Worm (Caenorhabditis elegans): Measurements from ENCODE around the gene zipt-13.

DNA sequence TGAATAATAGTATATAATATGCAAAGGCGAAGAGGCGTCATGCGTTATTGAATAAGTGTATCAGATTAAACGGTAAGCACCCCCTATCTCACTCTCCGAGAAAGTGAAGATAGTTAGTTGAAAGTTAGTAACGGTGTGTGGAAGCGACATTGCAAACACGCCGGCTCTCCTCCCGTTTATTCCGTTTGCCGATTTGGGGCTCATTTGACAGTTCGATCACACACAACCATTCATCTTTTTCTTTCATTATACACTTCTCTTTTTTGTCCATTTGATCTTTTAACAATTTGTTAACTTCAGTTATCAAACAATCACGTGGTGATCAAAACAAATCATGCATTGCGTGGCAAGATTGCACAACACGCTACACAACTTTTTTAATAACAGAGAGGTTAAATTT lies 42.6 kb upstream of the zipt-13 start, which contains the start of gene slc-9B.1:
- TF ChIP-seq T07F8.4 (tag; optimal IDR thresholded peaks at IDR 0.05) (no peak), egl-44 (GFP tag; IDR thresholded peaks at IDR 0.05) (no peak), ama-1 (optimal IDR thresholded peaks at IDR 0.05) (no peak), ama-1 (GFP tag; optimal IDR thresholded peaks at IDR 0.05) (no peak), somi-1 (GFP tag; optimal IDR thresholded peaks at IDR 0.05) (no peak), ceh-58 (GFP tag; IDR thresholded peaks at IDR 0.05) (no peak), unc-62 (GFP tag; optimal IDR thresholded peaks at IDR 0.05) (no peak), xnd-1 (tag; optimal IDR thresholded peaks at IDR 0.05) (no peak), efl-1 (GFP tag; optimal IDR thresholded peaks at IDR 0.05) (no peak), F55B11.4 (tag; optimal IDR thresholded peaks at IDR 0.05; ENCODE audit: borderline replicate concordance, insufficient read depth) (no peak)

All from whole organism, young adult.